Worm (Caenorhabditis elegans): ENCODE measurements around the gene T23B7.2.

T23B7.2 gene

DNA sequence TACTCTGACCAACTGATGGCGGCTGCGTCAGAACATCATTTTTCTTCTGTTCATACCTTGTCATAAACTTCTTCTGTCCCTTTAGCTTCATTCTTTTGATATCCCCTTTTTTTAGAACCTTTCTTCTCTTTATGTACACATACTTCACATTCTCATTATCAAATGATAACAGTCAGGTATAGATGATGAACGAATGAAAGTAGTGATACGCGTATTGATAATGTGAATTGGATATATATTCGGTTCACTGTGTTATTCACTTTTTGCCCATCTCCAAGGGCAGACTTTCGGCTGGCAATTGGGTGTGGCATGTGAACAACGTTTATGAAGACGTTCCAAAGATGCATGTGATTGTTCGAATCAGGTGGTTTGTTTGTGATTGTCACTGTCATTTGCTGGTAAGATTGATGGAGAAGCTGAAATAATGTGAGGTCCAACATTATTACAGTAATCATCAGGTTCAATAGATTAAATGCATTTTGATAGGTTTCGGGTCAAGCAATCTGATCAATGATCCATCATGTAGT lies 32.4 kb upstream of the T23B7.2 start, which contains the start of gene F11G11.15:
Gene F11G11.15, plus strand, starts transcription at position 511 of the 527 bp plus-strand sequence.
- TF ChIP-seq nhr-43 (tag; optimal IDR thresholded peaks at IDR 0.05; ENCODE audit: poor library complexity, severe bottlenecking) (peak; percentile 25), mml-1 (tag; optimal IDR thresholded peaks at IDR 0.05) (no peak), tbx-2 (tag; optimal IDR thresholded peaks at IDR 0.05) (no peak), snpc-4 (tag; optimal IDR thresholded peaks at IDR 0.05) (no peak), skn-1 (tag; optimal IDR thresholded peaks at IDR 0.05) (no peak), nhr-25 (tag; optimal IDR thresholded peaks at IDR 0.05) (peak; percentile 79), nhr-12 (tag; optimal IDR thresholded peaks at IDR 0.05) (no peak), lsy-12 (tag; optimal IDR thresholded peaks at IDR 0.05) (no peak), nhr-28 (tag; optimal IDR thresholded peaks at IDR 0.05) (no peak), nhr-11 (tag; optimal IDR thresholded peaks at IDR 0.05) (no peak), nhr-23 (tag; optimal IDR thresholded peaks at IDR 0.05) (no peak), elt-3 (tag; optimal IDR thresholded peaks at IDR 0.05) (peak in 1 of 3 experiments; percentile 42), sea-2 (GFP tag; optimal IDR thresholded peaks at IDR 0.05) (no peak), aly-2 (tag; optimal IDR thresholded peaks at IDR 0.05) (no peak), ceh-16 (tag; optimal IDR thresholded peaks at IDR 0.05) (no peak)

DNA sequence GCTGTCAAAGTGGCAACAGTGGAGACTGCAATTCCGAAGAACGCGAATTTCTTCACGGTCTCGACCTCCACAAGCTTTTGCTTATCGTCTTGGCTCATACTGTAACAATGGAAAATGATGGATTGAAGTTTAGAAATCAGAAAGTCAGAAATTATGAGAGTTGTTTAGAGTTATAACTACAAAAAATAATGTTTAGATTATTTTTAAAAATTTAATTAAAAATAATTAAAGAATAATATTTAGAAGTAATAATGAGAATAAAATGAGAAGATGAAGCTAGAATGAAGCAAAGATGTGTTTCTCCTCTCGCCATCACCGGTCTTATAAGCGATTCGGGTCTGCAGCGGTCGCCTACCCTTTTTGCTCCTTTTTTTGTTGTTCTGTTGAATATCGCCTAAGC lies 31.0 kb upstream of the T23B7.2 start, which contains the start of gene col-73:
Gene col-73, minus strand, starts transcription at position 101 of the 400 bp plus-strand sequence.
- TF ChIP-seq nfya-1 (tag; optimal IDR thresholded peaks at IDR 0.05; ENCODE audit: insufficient read depth) (no peak), nhr-77 (tag; optimal IDR thresholded peaks at IDR 0.05) (no peak)

ce11 chrII:4871834-4872233 lies 29.8 kb upstream of the T23B7.2 start:
- TF ChIP-seq nhr-43 (tag; optimal IDR thresholded peaks at IDR 0.05; ENCODE audit: poor library complexity, severe bottlenecking) = peak; percentile 35
- TF ChIP-seq lsy-12 (tag; optimal IDR thresholded peaks at IDR 0.05) = no peak

- TF ChIP-seq tbx-2 (tag; optimal IDR thresholded peaks at IDR 0.05) (no peak), lin-39 (tag; optimal IDR thresholded peaks at IDR 0.05) (no peak)
These were observed 28.6 kb upstream of the T23B7.2 start, which contains the start of gene col-20 for ce11 chrII:4870691-4871090. col-20 (minus strand) TSS chrII:4870791.

ce11 chrII:4869793-4870343 lies 27.8 kb upstream of the T23B7.2 start:
- TF ChIP-seq nhr-11 (tag; optimal IDR thresholded peaks at IDR 0.05) (no peak), ztf-11 (tag; optimal IDR thresholded peaks at IDR 0.05) (no peak), fkh-10 (GFP tag; optimal IDR thresholded peaks at IDR 0.05) (no peak), elt-1 (tag; optimal IDR thresholded peaks at IDR 0.05) (no peak), nhr-43 (tag; optimal IDR thresholded peaks at IDR 0.05; ENCODE audit: poor library complexity, severe bottlenecking) (no peak), fos-1 (tag; optimal IDR thresholded peaks at IDR 0.05) (no peak), fkh-2 (tag; optimal IDR thresholded peaks at IDR 0.05) (no peak), ceh-82 (tag; optimal IDR thresholded peaks at IDR 0.05) (no peak), hmg-11 (tag; optimal IDR thresholded peaks at IDR 0.05) (no peak), elt-2 (tag; optimal IDR thresholded peaks at IDR 0.05) (no peak), nhr-76 (tag; optimal IDR thresholded peaks at IDR 0.05) (no peak), nhr-12 (tag; optimal IDR thresholded peaks at IDR 0.05) (no peak), nfya-1 (tag; optimal IDR thresholded peaks at IDR 0.05; ENCODE audit: insufficient read depth) (no peak), nhr-67 (tag; optimal IDR thresholded peaks at IDR 0.05) (no peak), mml-1 (tag; optimal IDR thresholded peaks at IDR 0.05) (no peak), skn-1 (tag; optimal IDR thresholded peaks at IDR 0.05) (no peak), egl-27 (tag; optimal IDR thresholded peaks at IDR 0.05) (no peak), ceh-16 (tag; optimal IDR thresholded peaks at IDR 0.05) (no peak)

DNA sequence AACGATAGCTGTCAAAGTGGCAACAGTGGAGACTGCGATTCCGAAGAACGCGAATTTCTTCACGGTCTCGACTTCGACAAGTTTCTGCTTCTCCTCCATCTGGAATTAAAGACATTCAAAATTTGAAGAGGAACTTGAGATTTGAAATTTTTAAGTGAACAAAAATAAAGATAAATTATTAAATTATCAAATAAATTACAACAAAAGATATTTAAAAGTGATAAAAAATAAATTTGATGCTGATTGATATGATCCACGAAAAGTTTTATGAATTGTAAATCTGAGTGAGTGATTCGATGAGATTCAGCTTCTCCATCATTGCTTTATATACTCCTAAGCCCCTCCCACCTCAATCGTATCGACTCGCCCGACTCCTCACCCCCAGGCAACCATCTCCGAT lies 25.4 kb upstream of the T23B7.2 start, which contains the start of gene col-17:
Gene col-17, minus strand, starts transcription at position 101 of the 400 bp plus-strand sequence.
- TF ChIP-seq pqm-1 (tag; optimal IDR thresholded peaks at IDR 0.05) = no peak
